Fruit fly (Drosophila melanogaster): ENCODE measurements around the gene waw.

DNA sequence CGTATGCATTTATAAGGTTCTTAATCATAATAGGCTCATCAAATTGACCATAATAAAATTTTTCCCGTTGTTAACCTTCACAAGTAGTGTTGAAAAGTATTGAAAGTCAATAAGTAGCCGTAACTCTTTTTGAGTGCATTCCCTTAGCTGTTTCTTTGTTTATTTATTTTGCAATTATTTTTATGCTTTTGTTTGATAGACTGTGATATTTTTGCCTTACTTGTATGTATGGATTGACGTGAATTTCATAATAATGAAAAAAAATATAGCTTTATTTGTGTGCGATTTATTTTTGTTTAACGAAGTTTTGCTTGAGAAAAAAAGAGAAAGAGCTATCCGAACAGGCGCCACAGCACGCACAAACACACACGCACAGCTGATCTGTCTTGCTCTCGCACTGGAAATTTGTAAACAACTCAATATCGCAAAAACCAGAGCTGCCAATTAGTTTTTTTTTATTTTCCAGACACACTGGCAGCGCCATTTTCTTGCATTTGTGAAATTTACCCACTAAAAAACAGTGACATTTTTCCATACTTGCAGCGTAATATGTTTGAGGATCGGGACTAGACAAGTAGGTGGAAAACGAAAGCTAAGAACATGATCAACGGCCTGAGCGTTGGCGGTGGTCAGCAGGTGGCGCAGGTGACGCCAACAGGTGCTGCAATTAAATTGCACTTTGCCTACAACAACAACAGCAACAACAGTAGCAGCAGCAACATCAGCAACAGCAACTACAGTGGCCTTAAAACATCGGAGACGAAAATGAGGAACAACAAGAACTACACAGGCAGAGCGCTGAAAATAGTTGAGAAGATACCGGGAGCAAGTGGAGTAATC, 6.5 kb downstream of the waw start:
- TF ChIP-seq insv (optimal IDR thresholded peaks at IDR 0.05): no peak
- no peak for TF ChIP-seq h (optimal IDR thresholded peaks at IDR 0.05)
- TF ChIP-seq Myc (optimal IDR thresholded peaks at IDR 0.05): no peak

All from Kc167 (cell line).